Fruit fly (Drosophila melanogaster): ENCODE data around the gene stac.

The stac gene

dm6 chr3R:25082348-25082747 lies 26.3 kb downstream of the stac start, which contains the start of gene fd96Ca:
fd96Ca (plus strand) TSS chr3R:25082684.
- TF ChIP-seq noc (tag; optimal IDR thresholded peaks at IDR 0.05) = no peak

- TF ChIP-seq noc (tag; optimal IDR thresholded peaks at IDR 0.05) = no peak
Measured at dm6 chr3R:25094639-25095038, 38.6 kb downstream of the stac start, which contains the start of gene fd96Cb. fd96Cb (plus strand) TSS chr3R:25095012.

- no peak for TF ChIP-seq noc (tag; optimal IDR thresholded peaks at IDR 0.05)
Measured at dm6 chr3R:25097486-25097885, 41.4 kb downstream of the stac start, which contains the start of the genes CG33095 and CG33096. CG33095 (plus strand) TSS chr3R:25097672. CG33096 (plus strand) TSS chr3R:25097672.

- no peak for TF ChIP-seq noc (tag; optimal IDR thresholded peaks at IDR 0.05)
Measured at dm6 chr3R:25102253-25102652, 46.2 kb downstream of the stac start, which contains the start of gene CG45095. CG45095 (plus strand) TSS chr3R:25102553.

dm6 chr3R:25108932-25109331 lies 52.8 kb downstream of the stac start, which contains the start of gene CG34027:
CG34027 (minus strand) TSS chr3R:25109032.
- no peak for TF ChIP-seq noc (tag; optimal IDR thresholded peaks at IDR 0.05)

- no peak for TF ChIP-seq noc (tag; optimal IDR thresholded peaks at IDR 0.05)
Measured at dm6 chr3R:25112466-25112939, 56.4 kb downstream of the stac start, which contains the start of gene Nepl16. Nepl16 (minus strand) TSS chr3R:25112516.

Measured in whole organism, larva.